Worm (Caenorhabditis elegans): ENCODE results near the gene srbc-43.

DNA sequence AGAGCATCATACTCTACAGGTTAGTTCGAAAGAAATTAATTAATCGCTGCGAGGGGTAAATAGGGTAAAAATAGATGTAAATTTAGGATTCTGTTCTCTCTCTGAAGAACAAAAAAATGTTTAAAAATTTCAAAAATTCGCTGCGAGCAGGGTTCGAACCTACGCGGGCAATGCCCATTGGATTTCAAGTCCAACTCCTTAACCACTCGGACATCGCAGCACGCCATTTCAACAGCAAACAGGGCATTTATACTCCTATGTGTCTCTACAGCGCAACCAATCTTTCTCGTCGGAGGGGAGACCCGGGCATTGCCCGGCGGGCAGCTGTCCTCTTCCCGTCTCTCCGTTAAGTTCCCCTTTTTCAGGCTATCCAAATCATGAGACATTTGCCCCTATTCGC, 10.1 kb downstream of the srbc-43 start:
- TF ChIP-seq W03F9.2 (tag; optimal IDR thresholded peaks at IDR 0.05) = no peak
- peak; percentile 61 for TF ChIP-seq dao-5 (tag; optimal IDR thresholded peaks at IDR 0.05)

Measured in whole organism, L4/young adult.